Fruit fly (Drosophila melanogaster): ENCODE measurements around the gene crb.
A peak's percentile ranks its signal among the peaks of the same experiment; 100 is the strongest.

The crb gene

dm6 chr3R:24252494-24252893 lies 42.4 kb upstream of the crb start, which contains the start of gene beta-PheRS (continued):
- TF ChIP-seq jumu (GFP tag; optimal IDR thresholded peaks at IDR 0.05) (peak; percentile 53), sna (GFP tag; IDR thresholded peaks at IDR 0.05; ENCODE audit: partially characterized antibody) (peak; percentile 90), Dbx (GFP tag; IDR thresholded peaks at IDR 0.05) (peak; percentile 88), HmgZ (tag; optimal IDR thresholded peaks at IDR 0.05) (peak; percentile 88), Mrtf (GFP tag; IDR thresholded peaks at IDR 0.05) (peak; percentile 48; the same call in 1 of the 3 replicates), dmrt99B (tag; optimal IDR thresholded peaks at IDR 0.05) (no peak), ewg (GFP tag; optimal IDR thresholded peaks at IDR 0.05) (no peak), dimm (GFP tag; IDR thresholded peaks at IDR 0.05) (no peak), Xbp1 (GFP tag; optimal IDR thresholded peaks at IDR 0.05) (peak; percentile 72), Tbp (GFP tag; optimal IDR thresholded peaks at IDR 0.05) (no peak), dpn (GFP tag; optimal IDR thresholded peaks at IDR 0.05) (peak; percentile 71 to 72), CG9215 (GFP tag; IDR thresholded peaks at IDR 0.05) (peak; percentile 50; the same call in 1 of the 2 replicates), CG11093 (GFP tag; IDR thresholded peaks at IDR 0.05) (no peak), CG4404 (GFP tag; IDR thresholded peaks at IDR 0.05) (no peak), CG17385 (GFP tag; optimal IDR thresholded peaks at IDR 0.05) (no peak), CG4617 (GFP tag; optimal IDR thresholded peaks at IDR 0.05; ENCODE audit: borderline replicate concordance) (peak; percentile 90), toy (GFP tag; IDR thresholded peaks at IDR 0.05) (no peak), mirr (GFP tag; optimal IDR thresholded peaks at IDR 0.05) (no peak), dysf (GFP tag; IDR thresholded peaks at IDR 0.05) (0 out of 3 replicates have a peak, but pooled peaks have one; percentile 46), abd-A (tag; optimal IDR thresholded peaks at IDR 0.05) (no peak), salm (tag; optimal IDR thresholded peaks at IDR 0.05) (no peak), Pdp1 (GFP tag; optimal IDR thresholded peaks at IDR 0.05) (peak in 1 of 2 experiments; percentile 23), Doc2 (GFP tag; IDR thresholded peaks at IDR 0.05) (no peak), CG8089 (GFP tag; optimal IDR thresholded peaks at IDR 0.05) (no peak), schlank (tag; optimal IDR thresholded peaks at IDR 0.05) (no peak), CG2116 (GFP tag; optimal IDR thresholded peaks at IDR 0.05) (peak; percentile 49), gsb-n (tag; optimal IDR thresholded peaks at IDR 0.05) (no peak), Max (GFP tag; optimal IDR thresholded peaks at IDR 0.05) (peak; percentile 73), Myb (GFP tag; optimal IDR thresholded peaks at IDR 0.05) (peak; percentile 63), Rfx (GFP tag; IDR thresholded peaks at IDR 0.05) (peak; percentile 86), z (GFP tag; IDR thresholded peaks at IDR 0.05) (no peak), CG7963 (GFP tag; IDR thresholded peaks at IDR 0.05; ENCODE audit: partially characterized antibody) (peak; percentile 91), Hr51 (GFP tag; optimal IDR thresholded peaks at IDR 0.05) (peak in 1 of 2 experiments; percentile 42), CG1832 (GFP tag; optimal IDR thresholded peaks at IDR 0.05) (no peak), CG4424 (GFP tag; optimal IDR thresholded peaks at IDR 0.05) (no peak), CG10959 (GFP tag; IDR thresholded peaks at IDR 0.05) (peak; percentile 47; the same call in 1 of the 2 replicates), aop (GFP tag; IDR thresholded peaks at IDR 0.05) (no peak), CG32772 (GFP tag; IDR thresholded peaks at IDR 0.05) (0 out of 2 replicates have a peak, but pooled peaks have one; percentile 15), mld (GFP tag; IDR thresholded peaks at IDR 0.05; ENCODE audit: partially characterized antibody) (peak; percentile 64), eyg (GFP tag; optimal IDR thresholded peaks at IDR 0.05) (no peak), CG12659 (GFP tag; optimal IDR thresholded peaks at IDR 0.05) (peak; percentile 93), Vsx1 (GFP tag; optimal IDR thresholded peaks at IDR 0.05) (no peak), ab (GFP tag; optimal IDR thresholded peaks at IDR 0.05) (no peak), croc (GFP tag; conservative IDR thresholded peaks at IDR 0.05) (no peak), B-H2 (GFP tag; optimal IDR thresholded peaks at IDR 0.05) (no peak), Hmr (GFP tag; optimal IDR thresholded peaks at IDR 0.05) (no peak), bigmax (GFP tag; optimal IDR thresholded peaks at IDR 0.05) (no peak), cg (GFP tag; optimal IDR thresholded peaks at IDR 0.05) (no peak), h (optimal IDR thresholded peaks at IDR 0.05) (no peak), esg (GFP tag; conservative IDR thresholded peaks at IDR 0.05) (0 out of 2 replicates have a peak, but pooled peaks have one; percentile 29), psq (GFP tag; optimal IDR thresholded peaks at IDR 0.05) (no peak)

Measured in whole organism, embryonic.